Worm (Caenorhabditis elegans): Measurements from ENCODE around the gene unc-50.

ce11 chrIII:10355382-10355781 lies 37.4 kb upstream of the unc-50 start, which contains the start of gene spp-1:
- no peak for TF ChIP-seq snpc-4 (tag; optimal IDR thresholded peaks at IDR 0.05)
- peak; percentile 44 for TF ChIP-seq pqm-1 (tag; optimal IDR thresholded peaks at IDR 0.05)
- TF ChIP-seq aha-1 (tag; optimal IDR thresholded peaks at IDR 0.05), result no peak
- TF ChIP-seq ama-1 (optimal IDR thresholded peaks at IDR 0.05), result peak; percentile 37
- TF ChIP-seq skn-1 (tag; optimal IDR thresholded peaks at IDR 0.05), result no peak
- TF ChIP-seq unc-130 (tag; optimal IDR thresholded peaks at IDR 0.05), result no peak
- TF ChIP-seq mab-9 (GFP tag; IDR thresholded peaks at IDR 0.05), result no peak
- TF ChIP-seq fkh-10 (GFP tag; optimal IDR thresholded peaks at IDR 0.05), result no peak
- TF ChIP-seq aly-2 (tag; optimal IDR thresholded peaks at IDR 0.05), result no peak
- no peak for TF ChIP-seq tbx-2 (tag; optimal IDR thresholded peaks at IDR 0.05)

Measured in whole organism, L1 larva.